Worm (Caenorhabditis elegans): Measurements from ENCODE around the gene C04G6.13.

DNA sequence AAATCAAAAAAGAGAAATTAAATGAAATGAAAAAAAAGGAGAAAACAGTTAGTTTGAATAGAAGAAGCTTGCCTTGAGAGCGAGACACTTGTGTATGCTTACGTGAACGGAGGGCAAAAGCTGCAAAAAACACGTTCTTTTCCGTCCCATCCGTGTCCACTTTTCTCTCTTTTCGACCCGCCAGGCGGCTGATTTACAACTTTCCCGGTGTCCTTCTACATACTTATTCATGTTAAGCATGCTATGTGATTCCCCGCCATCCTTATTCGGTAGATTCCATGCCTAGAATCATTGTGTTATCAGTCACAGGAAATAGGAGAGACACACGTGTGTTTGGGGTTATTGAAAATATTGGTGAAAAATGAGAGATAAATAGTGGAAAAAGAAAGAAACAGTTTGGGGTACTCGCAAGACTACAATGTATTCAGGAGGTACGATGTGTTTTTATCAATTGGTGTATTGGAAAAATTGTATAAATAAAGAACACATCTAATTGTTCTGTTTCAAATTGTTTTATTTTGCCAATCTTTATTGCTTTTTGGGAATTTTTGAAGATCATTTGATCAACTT, 48.0 kb downstream of the C04G6.13 start, which contains the start of gene nas-29:
- TF ChIP-seq nhr-19 (GFP tag; conservative IDR thresholded peaks at IDR 0.05) (no peak), lsy-2 (tag; optimal IDR thresholded peaks at IDR 0.05) (no peak), zag-1 (tag; optimal IDR thresholded peaks at IDR 0.05) (no peak), ets-5 (GFP tag; IDR thresholded peaks at IDR 0.05) (no peak)
